Worm (Caenorhabditis elegans): ENCODE data around the gene pkc-1.

The pkc-1 gene

DNA sequence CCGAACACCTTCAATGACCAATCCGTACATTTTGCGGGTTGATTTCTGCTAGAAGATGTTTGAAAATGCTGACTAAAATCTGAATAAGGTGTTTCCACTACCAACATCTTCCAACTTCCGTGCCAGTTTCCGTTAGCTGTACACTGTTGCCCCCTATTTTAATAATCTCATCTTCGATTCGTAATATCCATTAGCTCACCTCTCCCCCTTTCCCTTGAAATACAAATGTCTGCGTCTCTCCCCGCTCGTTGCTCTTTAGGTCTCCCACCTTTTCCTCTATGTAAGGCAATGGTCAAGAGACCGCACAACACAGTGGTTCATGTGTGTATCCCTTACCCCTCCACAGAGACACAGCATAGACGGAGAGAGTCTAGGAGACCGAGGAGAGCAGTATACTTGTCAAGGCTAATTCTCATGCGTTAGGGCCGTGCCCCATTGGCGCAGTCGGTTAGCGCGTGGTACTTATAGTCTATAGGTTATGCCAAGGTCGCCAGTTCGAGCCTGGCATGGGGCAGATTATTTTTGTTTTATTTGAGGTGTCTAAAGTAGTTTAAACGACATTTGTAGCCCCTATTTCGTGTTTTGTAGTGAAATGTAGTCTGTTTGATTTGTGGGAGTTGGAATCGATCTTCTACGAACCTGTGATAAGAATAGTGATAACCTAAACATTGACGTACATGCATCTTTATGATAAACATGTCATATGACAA, 30.1 kb downstream of the pkc-1 start, which contains the start of gene gcy-33:
TSS of gene gcy-33 (minus strand) at position 51 of the 710 bp plus-strand sequence.
- TF ChIP-seq elt-2 (tag; optimal IDR thresholded peaks at IDR 0.05) (peak; percentile 98), unc-130 (tag; optimal IDR thresholded peaks at IDR 0.05) (peak; percentile 48), ceh-88 (GFP tag; IDR thresholded peaks at IDR 0.05) (0 out of 2 replicates have a peak, but pooled peaks have one; percentile 30), sptf-1 (tag; optimal IDR thresholded peaks at IDR 0.05) (no peak), aly-2 (tag; optimal IDR thresholded peaks at IDR 0.05) (peak; percentile 75), pqm-1 (tag; optimal IDR thresholded peaks at IDR 0.05) (peak; percentile 71), ces-1 (GFP tag; optimal IDR thresholded peaks at IDR 0.05) (no peak), fkh-8 (tag; optimal IDR thresholded peaks at IDR 0.05) (peak; percentile 69), lsy-2 (tag; optimal IDR thresholded peaks at IDR 0.05) (peak; percentile 73 to 79), ceh-90 (tag; optimal IDR thresholded peaks at IDR 0.05) (no peak), sox-4 (tag; optimal IDR thresholded peaks at IDR 0.05) (peak; percentile 71), alr-1 (tag; optimal IDR thresholded peaks at IDR 0.05; ENCODE audit: borderline replicate concordance) (no peak), nhr-90 (tag; optimal IDR thresholded peaks at IDR 0.05; ENCODE audit: poor library complexity) (peak; percentile 91), mep-1 (tag; optimal IDR thresholded peaks at IDR 0.05) (peak; percentile 87), zip-4 (GFP tag; optimal IDR thresholded peaks at IDR 0.05) (peak; percentile 56), unc-86 (tag; optimal IDR thresholded peaks at IDR 0.05) (peak; percentile 84), lir-3 (tag; optimal IDR thresholded peaks at IDR 0.05; ENCODE audit: poor library complexity) (peak; percentile 56), nhr-85 (tag) (peak; percentile 83), mab-9 (GFP tag; IDR thresholded peaks at IDR 0.05) (no peak), ama-1 (optimal IDR thresholded peaks at IDR 0.05) (no peak), xbp-1 (tag; optimal IDR thresholded peaks at IDR 0.05) (peak; percentile 83), ztf-4 (tag; optimal IDR thresholded peaks at IDR 0.05) (peak; percentile 58), jun-1 (tag; optimal IDR thresholded peaks at IDR 0.05) (peak; percentile 68), dpl-1 (GFP tag; optimal IDR thresholded peaks at IDR 0.05) (peak; percentile 31 to 63 (median 60)), efl-3 (GFP tag; optimal IDR thresholded peaks at IDR 0.05) (no peak), unc-62 (GFP tag; optimal IDR thresholded peaks at IDR 0.05) (no peak), hpl-2 (GFP tag; optimal IDR thresholded peaks at IDR 0.05) (no peak), hlh-4 (tag; optimal IDR thresholded peaks at IDR 0.05) (no peak), Y116A8C.19 (tag; optimal IDR thresholded peaks at IDR 0.05; ENCODE audit: borderline replicate concordance) (no peak), nhr-237 (tag; optimal IDR thresholded peaks at IDR 0.05) (peak; percentile 58), mef-2 (tag; optimal IDR thresholded peaks at IDR 0.05) (no peak), nhr-84 (tag; optimal IDR thresholded peaks at IDR 0.05) (no peak), egl-27 (tag; optimal IDR thresholded peaks at IDR 0.05) (no peak), snpc-4 (tag; optimal IDR thresholded peaks at IDR 0.05) (peak; percentile 81), aha-1 (tag; optimal IDR thresholded peaks at IDR 0.05) (no peak), efl-1 (optimal IDR thresholded peaks at IDR 0.05) (peak; percentile 64 to 73), efl-1 (GFP tag; optimal IDR thresholded peaks at IDR 0.05 in 1 of 2) (peak; percentile 48 to 97), pag-3 (tag; optimal IDR thresholded peaks at IDR 0.05; ENCODE audit: borderline replicate concordance, insufficient read depth) (no peak), nhr-12 (tag; optimal IDR thresholded peaks at IDR 0.05) (no peak), nhr-20 (tag; optimal IDR thresholded peaks at IDR 0.05) (peak; percentile 94), nhr-19 (GFP tag; conservative IDR thresholded peaks at IDR 0.05) (peak; percentile 80), snu-23 (GFP tag; optimal IDR thresholded peaks at IDR 0.05) (peak; percentile 92), ets-5 (GFP tag; IDR thresholded peaks at IDR 0.05) (no peak), vab-15 (tag; optimal IDR thresholded peaks at IDR 0.05) (no peak), lin-13 (GFP tag; optimal IDR thresholded peaks at IDR 0.05) (peak; percentile 44), unc-30 (tag; optimal IDR thresholded peaks at IDR 0.05) (no peak), lin-35 (GFP tag; optimal IDR thresholded peaks at IDR 0.05) (peak; percentile 71 to 82), unc-98 (GFP tag; IDR thresholded peaks at IDR 0.05) (no peak), nhr-28 (tag; optimal IDR thresholded peaks at IDR 0.05) (no peak), nhr-71 (tag; optimal IDR thresholded peaks at IDR 0.05) (peak; percentile 87), ceh-63 (GFP tag; optimal IDR thresholded peaks at IDR 0.05) (no peak), egl-13 (tag; optimal IDR thresholded peaks at IDR 0.05) (peak; percentile 87)

Measured in whole organism, L1 larva.